Fruit fly (Drosophila melanogaster): Measurements from ENCODE around the gene Ddrgk1.
A peak's percentile ranks its signal among the peaks of the same experiment; 100 is the strongest.

Ddrgk1 gene

dm6 chr3R:21199085-21199899 lies 15.6 kb upstream of the Ddrgk1 start (continued):
- TF ChIP-seq CG8281 (tag; optimal IDR thresholded peaks at IDR 0.05) (no peak), CG17912 (GFP tag; optimal IDR thresholded peaks at IDR 0.05) (no peak), sob (GFP tag; IDR thresholded peaks at IDR 0.05) (no peak), CG14014 (GFP tag; IDR thresholded peaks at IDR 0.05) (no peak), gcm (GFP tag; optimal IDR thresholded peaks at IDR 0.05) (no peak), tgo (GFP tag; IDR thresholded peaks at IDR 0.05) (no peak), CG18011 (GFP tag; optimal IDR thresholded peaks at IDR 0.05) (no peak), CG9609 (GFP tag; optimal IDR thresholded peaks at IDR 0.05) (no peak), CG12744 (GFP tag; optimal IDR thresholded peaks at IDR 0.05) (no peak), CG8478 (optimal IDR thresholded peaks at IDR 0.05) (no peak), al (GFP tag; IDR thresholded peaks at IDR 0.05) (no peak), CG4617 (GFP tag; optimal IDR thresholded peaks at IDR 0.05; ENCODE audit: borderline replicate concordance) (no peak), ATbp (GFP tag; optimal IDR thresholded peaks at IDR 0.05) (no peak), en (GFP tag; optimal IDR thresholded peaks at IDR 0.05) (no peak), chm (GFP tag; IDR thresholded peaks at IDR 0.05) (0 out of 2 replicates have a peak, but pooled peaks have one; percentile 22), tx (GFP tag; optimal IDR thresholded peaks at IDR 0.05) (no peak), CG6854 (GFP tag; optimal IDR thresholded peaks at IDR 0.05) (no peak), cwo (GFP tag; optimal IDR thresholded peaks at IDR 0.05) (peak; percentile 98), her (GFP tag; optimal IDR thresholded peaks at IDR 0.05) (no peak), yki (optimal IDR thresholded peaks at IDR 0.05) (no peak), CG32767 (GFP tag; IDR thresholded peaks at IDR 0.05) (no peak), CG4707 (GFP tag; optimal IDR thresholded peaks at IDR 0.05) (no peak), az2 (GFP tag; optimal IDR thresholded peaks at IDR 0.05) (no peak), CG31365 (tag; optimal IDR thresholded peaks at IDR 0.05) (no peak), CG8924 (tag; optimal IDR thresholded peaks at IDR 0.05) (no peak), BtbVII (GFP tag; optimal IDR thresholded peaks at IDR 0.05) (no peak), CG8290 (GFP tag; optimal IDR thresholded peaks at IDR 0.05) (no peak), CG8290 (tag; optimal IDR thresholded peaks at IDR 0.05) (peak in 1 of 2 experiments; percentile 4), CG17186 (GFP tag; optimal IDR thresholded peaks at IDR 0.05) (no peak), ato (GFP tag; IDR thresholded peaks at IDR 0.05; ENCODE audit: partially characterized antibody) (no peak), rib (GFP tag; IDR thresholded peaks at IDR 0.05) (no peak), CG34422 (GFP tag; IDR thresholded peaks at IDR 0.05) (peak; percentile 10; the same call in 1 of the 3 replicates), H15 (GFP tag; IDR thresholded peaks at IDR 0.05) (no peak), bbx (GFP tag; IDR thresholded peaks at IDR 0.05; ENCODE audit: partially characterized antibody) (0 out of 2 replicates have a peak, but pooled peaks have one; percentile 12), B-H1 (GFP tag; IDR thresholded peaks at IDR 0.05) (no peak), CG15479 (GFP tag; optimal IDR thresholded peaks at IDR 0.05) (no peak), CG17612 (GFP tag; IDR thresholded peaks at IDR 0.05) (no peak), hb (GFP tag; IDR thresholded peaks at IDR 0.05; ENCODE audit: partially characterized antibody) (no peak), Dek (tag; optimal IDR thresholded peaks at IDR 0.05) (no peak), YL-1 (GFP tag; optimal IDR thresholded peaks at IDR 0.05) (no peak), HLH4C (GFP tag; IDR thresholded peaks at IDR 0.05; ENCODE audit: partially characterized antibody) (no peak), Pdp1 (GFP tag; optimal IDR thresholded peaks at IDR 0.05) (no peak), Myb (GFP tag; optimal IDR thresholded peaks at IDR 0.05) (no peak), Taf1 (GFP tag; IDR thresholded peaks at IDR 0.05) (no peak), pb (GFP tag; optimal IDR thresholded peaks at IDR 0.05) (no peak), mirr (GFP tag; optimal IDR thresholded peaks at IDR 0.05) (peak; percentile 38), sc (optimal IDR thresholded peaks at IDR 0.05) (no peak), sc (GFP tag; optimal IDR thresholded peaks at IDR 0.05) (no peak), CG1792 (GFP tag; optimal IDR thresholded peaks at IDR 0.05) (no peak), CG7786 (GFP tag; optimal IDR thresholded peaks at IDR 0.05) (no peak), CG2129 (GFP tag; IDR thresholded peaks at IDR 0.05; ENCODE audit: partially characterized antibody) (no peak)
